Fruit fly (Drosophila melanogaster): ENCODE results near the gene mthl5.
A peak's percentile ranks its signal among the peaks of the same experiment; 100 is the strongest.

Gene mthl5

dm6 chr3R:11869675-11870074, 17.3 kb downstream of the mthl5 start (continued):
- no peak for TF ChIP-seq cg (GFP tag; optimal IDR thresholded peaks at IDR 0.05)
- no peak for TF ChIP-seq Hsf (GFP tag; optimal IDR thresholded peaks at IDR 0.05)
- TF ChIP-seq Dip2 (GFP tag; IDR thresholded peaks at IDR 0.05) = no peak
- no peak for TF ChIP-seq nau (GFP tag; optimal IDR thresholded peaks at IDR 0.05)
- no peak; the same call in 2 of the 3 replicates for TF ChIP-seq croc (GFP tag; conservative IDR thresholded peaks at IDR 0.05)
- TF ChIP-seq CG4730 (GFP tag; IDR thresholded peaks at IDR 0.05) = no peak
- TF ChIP-seq CG8089 (GFP tag; optimal IDR thresholded peaks at IDR 0.05) = no peak
- no peak for TF ChIP-seq CG11695 (GFP tag; IDR thresholded peaks at IDR 0.05)
- no peak for TF ChIP-seq CkIIα-i1 (GFP tag; IDR thresholded peaks at IDR 0.05)
- TF ChIP-seq fd64A (GFP tag; optimal IDR thresholded peaks at IDR 0.05) = no peak
- TF ChIP-seq PHDP (tag; optimal IDR thresholded peaks at IDR 0.05) = no peak
- TF ChIP-seq NC2β (GFP tag; optimal IDR thresholded peaks at IDR 0.05) = no peak
- TF ChIP-seq kah (GFP tag; optimal IDR thresholded peaks at IDR 0.05) = no peak
- no peak for TF ChIP-seq CG1647 (GFP tag; optimal IDR thresholded peaks at IDR 0.05)
- no peak for TF ChIP-seq Doc2 (GFP tag; IDR thresholded peaks at IDR 0.05)
- no peak for TF ChIP-seq CG13287 (GFP tag; IDR thresholded peaks at IDR 0.05; ENCODE audit: partially characterized antibody)
- no peak for TF ChIP-seq chn (GFP tag; optimal IDR thresholded peaks at IDR 0.05)
- no peak for TF ChIP-seq her (GFP tag; optimal IDR thresholded peaks at IDR 0.05)
- no peak for TF ChIP-seq CG7928 (GFP tag; optimal IDR thresholded peaks at IDR 0.05)
- no peak for TF ChIP-seq fd102C (GFP tag; optimal IDR thresholded peaks at IDR 0.05)
- no peak for TF ChIP-seq slp2 (GFP tag; optimal IDR thresholded peaks at IDR 0.05)
- no peak for TF ChIP-seq NFAT (GFP tag; IDR thresholded peaks at IDR 0.05)
- no peak for TF ChIP-seq ewg (GFP tag; optimal IDR thresholded peaks at IDR 0.05)

- peak; percentile 30; the same call in 1 of the 2 replicates for TF ChIP-seq amos (GFP tag; IDR thresholded peaks at IDR 0.05; ENCODE audit: partially characterized antibody)
- TF ChIP-seq Adf1 (GFP tag; IDR thresholded peaks at IDR 0.05) = peak; percentile 98
- TF ChIP-seq so (GFP tag; IDR thresholded peaks at IDR 0.05) = peak; percentile 41; the same call in 1 of the 3 replicates
- TF ChIP-seq Awh (GFP tag; IDR thresholded peaks at IDR 0.05) = no peak
- TF ChIP-seq CG6813 (GFP tag; optimal IDR thresholded peaks at IDR 0.05) = peak; percentile 50
- peak; percentile 40 for TF ChIP-seq dm (GFP tag; optimal IDR thresholded peaks at IDR 0.05)
- no peak for TF ChIP-seq CG13123 (GFP tag; optimal IDR thresholded peaks at IDR 0.05)
- peak; percentile 25; the same call in 1 of the 2 replicates for TF ChIP-seq ranshi (GFP tag; IDR thresholded peaks at IDR 0.05)
- peak; percentile 11 for TF ChIP-seq btn (GFP tag; optimal IDR thresholded peaks at IDR 0.05)
- TF ChIP-seq CG8359 (GFP tag; optimal IDR thresholded peaks at IDR 0.05; ENCODE audit: borderline replicate concordance) = peak; percentile 25
- peak; percentile 31 for TF ChIP-seq CG10543 (GFP tag; optimal IDR thresholded peaks at IDR 0.05)
- TF ChIP-seq nmo (GFP tag; optimal IDR thresholded peaks at IDR 0.05) = no peak
- no peak for TF ChIP-seq CG11723 (GFP tag; optimal IDR thresholded peaks at IDR 0.05)
- 0 out of 2 replicates have a peak, but pooled peaks have one; percentile 20 for TF ChIP-seq CG5953 (GFP tag; IDR thresholded peaks at IDR 0.05)
- TF ChIP-seq vvl (GFP tag; IDR thresholded peaks at IDR 0.05) = peak; percentile 37; the same call in 1 of the 2 replicates
- no peak for TF ChIP-seq jumu (GFP tag; optimal IDR thresholded peaks at IDR 0.05)
- TF ChIP-seq kni (GFP tag; optimal IDR thresholded peaks at IDR 0.05) = no peak
- peak; percentile 4 for TF ChIP-seq HmgD (GFP tag; optimal IDR thresholded peaks at IDR 0.05)
- no peak for TF ChIP-seq sc (optimal IDR thresholded peaks at IDR 0.05)
- TF ChIP-seq sc (GFP tag; optimal IDR thresholded peaks at IDR 0.05) = no peak
- no peak; the same call in 1 of the 2 replicates for TF ChIP-seq CG14441 (GFP tag; IDR thresholded peaks at IDR 0.05)
- peak; percentile 49 for TF ChIP-seq pb (GFP tag; optimal IDR thresholded peaks at IDR 0.05)
- TF ChIP-seq cg (GFP tag; optimal IDR thresholded peaks at IDR 0.05) = peak; percentile 23
- peak; percentile 43; the same call in 1 of the 2 replicates for TF ChIP-seq slbo (GFP tag; IDR thresholded peaks at IDR 0.05)
- TF ChIP-seq CG7839 (tag; optimal IDR thresholded peaks at IDR 0.05) = no peak
- TF ChIP-seq CG10979 (tag; optimal IDR thresholded peaks at IDR 0.05) = no peak
- peak; percentile 78; the same call in 2 of the 3 replicates for TF ChIP-seq ci (GFP tag; IDR thresholded peaks at IDR 0.05)
- peak; percentile 6 for TF ChIP-seq bigmax (GFP tag; optimal IDR thresholded peaks at IDR 0.05)
- TF ChIP-seq Med (GFP tag) = peak; percentile 92
- TF ChIP-seq CG34422 (GFP tag; IDR thresholded peaks at IDR 0.05) = peak; percentile 50; the same call in 1 of the 3 replicates
These were observed 17.8 kb downstream of the mthl5 start, which contains the start of gene CG6959 for dm6 chr3R:11869169-11869568. TSS of gene CG6959 (minus strand) at chr3R:11869460.

All from whole organism, embryonic.